Fruit fly (Drosophila melanogaster): ENCODE data around the gene CG13312.
A peak's percentile ranks its signal among the peaks of the same experiment; 100 is the strongest.

Gene CG13312

DNA sequence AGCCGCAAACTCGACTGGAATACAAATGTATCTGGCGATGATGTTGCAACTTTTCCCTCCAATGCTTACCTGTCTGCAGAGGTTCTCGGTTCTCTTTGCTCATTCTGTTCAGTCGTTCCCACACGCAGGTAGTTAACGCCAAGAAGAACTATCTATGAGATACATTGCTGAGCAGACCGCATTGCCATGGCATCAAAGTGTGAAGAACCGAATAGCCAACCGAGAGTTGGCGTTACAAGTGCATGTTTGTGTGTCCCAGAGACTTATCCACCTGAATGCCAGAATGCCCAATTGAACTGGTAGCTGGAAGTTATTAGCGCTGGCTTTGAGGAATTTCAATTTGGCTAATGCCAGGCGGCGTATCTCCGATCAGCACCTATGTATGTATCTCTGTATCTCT lies 22.6 kb upstream of the CG13312 start (continued):
- TF ChIP-seq CG7987 (GFP tag; optimal IDR thresholded peaks at IDR 0.05) (no peak), lola (GFP tag; optimal IDR thresholded peaks at IDR 0.05) (no peak), vvl (GFP tag; IDR thresholded peaks at IDR 0.05) (no peak), zen (tag; optimal IDR thresholded peaks at IDR 0.05) (peak; percentile 36), Fer1 (GFP tag; optimal IDR thresholded peaks at IDR 0.05) (no peak), CG18764 (GFP tag; optimal IDR thresholded peaks at IDR 0.05) (no peak), lbe (GFP tag; optimal IDR thresholded peaks at IDR 0.05) (no peak), CG2116 (GFP tag; optimal IDR thresholded peaks at IDR 0.05) (no peak), Stat92E (GFP tag; optimal IDR thresholded peaks at IDR 0.05) (no peak), kay (GFP tag; optimal IDR thresholded peaks at IDR 0.05) (no peak), dmrt11E (tag; optimal IDR thresholded peaks at IDR 0.05) (no peak), CG11696 (GFP tag; IDR thresholded peaks at IDR 0.05) (no peak), CG1024 (GFP tag; IDR thresholded peaks at IDR 0.05) (no peak), CG15514 (GFP tag; optimal IDR thresholded peaks at IDR 0.05) (no peak), phol (tag; optimal IDR thresholded peaks at IDR 0.05) (no peak), NC2β (GFP tag; optimal IDR thresholded peaks at IDR 0.05) (no peak), CG15479 (GFP tag; optimal IDR thresholded peaks at IDR 0.05) (peak; percentile 41), ken (GFP tag; IDR thresholded peaks at IDR 0.05) (no peak), Hr78 (GFP tag; optimal IDR thresholded peaks at IDR 0.05) (no peak), CG18619 (GFP tag; optimal IDR thresholded peaks at IDR 0.05) (no peak), sob (GFP tag; IDR thresholded peaks at IDR 0.05) (no peak), Doc3 (GFP tag; IDR thresholded peaks at IDR 0.05; ENCODE audit: partially characterized antibody) (no peak), Antp (GFP tag; optimal IDR thresholded peaks at IDR 0.05) (no peak), gcm (GFP tag; optimal IDR thresholded peaks at IDR 0.05) (peak; percentile 35), Kr (GFP tag; optimal IDR thresholded peaks at IDR 0.05) (peak; percentile 19), CG2678 (tag; optimal IDR thresholded peaks at IDR 0.05) (no peak), nerfin-2 (GFP tag; IDR thresholded peaks at IDR 0.05; ENCODE audit: partially characterized antibody) (no peak), sqz (GFP tag; optimal IDR thresholded peaks at IDR 0.05) (no peak), CG17385 (GFP tag; optimal IDR thresholded peaks at IDR 0.05) (no peak)

DNA sequence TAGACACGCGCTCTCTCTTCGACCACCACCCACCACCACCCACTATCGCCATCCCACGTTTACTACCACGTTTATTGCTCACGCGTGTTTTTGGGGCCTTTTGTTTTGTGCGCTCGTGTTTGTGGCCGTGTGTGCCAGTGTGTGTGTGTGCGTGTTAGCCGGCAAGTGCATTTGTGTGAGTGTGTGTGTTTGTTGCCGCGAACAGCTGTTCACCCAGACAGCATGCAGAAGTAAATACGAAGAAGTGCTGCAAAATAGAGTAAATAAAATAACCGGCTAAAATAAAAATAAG lies 20.8 kb upstream of the CG13312 start:
- TF ChIP-seq unpg (GFP tag; optimal IDR thresholded peaks at IDR 0.05) (no peak), Stat92E (GFP tag; optimal IDR thresholded peaks at IDR 0.05) (no peak), Dfd (GFP tag; optimal IDR thresholded peaks at IDR 0.05) (peak in 1 of 2 experiments; percentile 49), amos (GFP tag; IDR thresholded peaks at IDR 0.05; ENCODE audit: partially characterized antibody) (0 out of 2 replicates have a peak, but pooled peaks have one; percentile 3), caup (GFP tag; optimal IDR thresholded peaks at IDR 0.05; ENCODE audit: severe bottlenecking) (no peak), sens-2 (GFP tag; IDR thresholded peaks at IDR 0.05) (no peak), ssp (GFP tag; IDR thresholded peaks at IDR 0.05) (no peak), kni (GFP tag; optimal IDR thresholded peaks at IDR 0.05) (peak; percentile 3), BEAF-32 (GFP tag; optimal IDR thresholded peaks at IDR 0.05) (peak; percentile 8), CG6791 (GFP tag; IDR thresholded peaks at IDR 0.05; ENCODE audit: partially characterized antibody) (no peak), MTF-1 (GFP tag; optimal IDR thresholded peaks at IDR 0.05; ENCODE audit: borderline replicate concordance) (no peak), crp (GFP tag; optimal IDR thresholded peaks at IDR 0.05) (peak in 1 of 2 experiments; percentile 43), cwo (GFP tag; optimal IDR thresholded peaks at IDR 0.05) (peak; percentile 63), Eip74EF (GFP tag; optimal IDR thresholded peaks at IDR 0.05) (no peak), NC2β (GFP tag; optimal IDR thresholded peaks at IDR 0.05) (no peak), cg (GFP tag; optimal IDR thresholded peaks at IDR 0.05) (peak; percentile 77), sna (GFP tag; IDR thresholded peaks at IDR 0.05; ENCODE audit: partially characterized antibody) (no peak), sr (GFP tag; IDR thresholded peaks at IDR 0.05) (peak; percentile 60; the same call in 1 of the 3 replicates), CG8290 (GFP tag; optimal IDR thresholded peaks at IDR 0.05) (no peak), CG8290 (tag; optimal IDR thresholded peaks at IDR 0.05) (peak in 1 of 2 experiments; percentile 15), Aef1 (GFP tag; IDR thresholded peaks at IDR 0.05) (no peak)
